Fruit fly (Drosophila melanogaster) whole organism, prepupa: Measurements from ENCODE around the gene CG14285.
A peak's percentile ranks its signal among the peaks of the same experiment; 100 is the strongest.

Experiments used
- CG10669 ChIP-seq: fragments of 200-800 bp; sonication (Bioruptor generic); optimal IDR thresholded peaks from 3 replicates; lab custom pipeline; 2018; ENCODE audit warnings: missing biosample characterization, mild to moderate bottlenecking, missing genetic modification characterization, moderate library complexity
- CG11294 ChIP-seq: fragments of 200-800 bp; sonication (Bioruptor generic); IDR thresholded peaks from 2 replicates; pipeline ENCODE4 v1.3.6; 2022; ENCODE audit warnings: missing biosample characterization, missing genetic modification characterization
- CG11902 ChIP-seq: fragments of 200-800 bp; sonication (Bioruptor generic); optimal IDR thresholded peaks from 3 replicates; lab custom pipeline; 2016; ENCODE audit warnings: missing biosample characterization, missing genetic modification characterization
- CG15336 ChIP-seq: fragments of 200-800 bp; sonication (Bioruptor generic); IDR thresholded peaks from 2 replicates; pipeline ENCODE4 v1.3.6; 2022; ENCODE audit warnings: missing biosample characterization, missing genetic modification characterization
- CG1621 ChIP-seq: fragments of 200-800 bp; sonication (Bioruptor generic); optimal IDR thresholded peaks from 3 replicates; lab custom pipeline; 2018; ENCODE audit warnings: missing biosample characterization, mild to moderate bottlenecking, missing genetic modification characterization
- CG32006 ChIP-seq: fragments of 200-800 bp; sonication (Bioruptor generic); optimal IDR thresholded peaks from 3 replicates; lab custom pipeline; 2017; ENCODE audit warnings: missing biosample characterization, mild to moderate bottlenecking, missing genetic modification characterization
- CG3919 ChIP-seq: fragments of 200-800 bp; sonication (Bioruptor generic); optimal IDR thresholded peaks from 3 replicates; lab custom pipeline; 2016; ENCODE audit warnings: missing biosample characterization, missing genetic modification characterization
- CG4318 ChIP-seq: fragments of 200-800 bp; sonication (Bioruptor generic); optimal IDR thresholded peaks from 3 replicates; lab custom pipeline; 2017; ENCODE audit warnings: missing biosample characterization, mild to moderate bottlenecking, missing genetic modification characterization
- CG6163 ChIP-seq: fragments of 200-800 bp; sonication (Bioruptor generic); IDR thresholded peaks from 3 replicates; pipeline ENCODE4 v1.3.6; 2022; ENCODE audit warnings: missing biosample characterization, missing genetic modification characterization
- CG6808 ChIP-seq: fragments of 200-800 bp; sonication (Bioruptor generic); optimal IDR thresholded peaks from 3 replicates; lab custom pipeline; 2017; ENCODE audit warnings: missing biosample characterization, missing genetic modification characterization, mild to moderate bottlenecking, moderate library complexity, missing genetic modification reagents
- CG8119 ChIP-seq: fragments of 200-800 bp; sonication (Bioruptor generic); IDR thresholded peaks from 3 replicates; pipeline ENCODE4 v1.3.6; 2022; ENCODE audit warnings: missing biosample characterization, missing genetic modification characterization
- CG8319 ChIP-seq: fragments of 200-800 bp; sonication (Bioruptor generic); optimal IDR thresholded peaks from 3 replicates; lab custom pipeline; 2016; ENCODE audit warnings: missing biosample characterization, missing genetic modification characterization
- CG8632 ChIP-seq: fragments of 200-800 bp; sonication (Bioruptor generic); optimal IDR thresholded peaks from 3 replicates; lab custom pipeline; 2016; ENCODE audit warnings: missing biosample characterization, missing genetic modification characterization
- CG9139 ChIP-seq: fragments of 200-800 bp; sonication (Bioruptor generic); optimal IDR thresholded peaks from 3 replicates; lab custom pipeline; 2017; ENCODE audit warnings: missing biosample characterization, mild to moderate bottlenecking, missing genetic modification characterization
- Eip78C ChIP-seq: fragments of 200-800 bp; sonication (Bioruptor generic); peaks from one replicate; lab custom pipeline; 2016; ENCODE audit warnings: missing biosample characterization, missing genetic modification characterization
- Ets96B ChIP-seq: fragments of 200-800 bp; optimal IDR thresholded peaks from 2 replicates; lab custom pipeline; 2019; ENCODE audit warnings: missing biosample characterization, mild to moderate bottlenecking, missing genetic modification characterization, moderate library complexity
- Gug ChIP-seq: fragments of 200-800 bp; sonication (Bioruptor generic); IDR thresholded peaks from 2 replicates; pipeline ENCODE4 v1.3.6; 2022; ENCODE audit warnings: missing biosample characterization, missing genetic modification characterization
- Hr38 ChIP-seq: sonication (Bioruptor generic); optimal IDR thresholded peaks from 2 replicates; lab custom pipeline; 2016; ENCODE audit warnings: missing biosample characterization, missing genetic modification characterization
- Hr4 ChIP-seq: fragments of 200-800 bp; sonication (Bioruptor generic); optimal IDR thresholded peaks from 3 replicates; lab custom pipeline; 2016; ENCODE audit warnings: missing biosample characterization, missing genetic modification characterization
- Lpt ChIP-seq: fragments of 200-800 bp; sonication (Bioruptor generic); optimal IDR thresholded peaks from 3 replicates; lab custom pipeline; 2016; ENCODE audit warnings: missing biosample characterization, missing genetic modification characterization
- Met ChIP-seq: fragments of 200-800 bp; sonication (Bioruptor generic); optimal IDR thresholded peaks from 3 replicates; lab custom pipeline; 2016; ENCODE audit warnings: missing biosample characterization, missing genetic modification characterization
- OdsH ChIP-seq: fragments of 200-800 bp; sonication (Bioruptor generic); optimal IDR thresholded peaks from 3 replicates; lab custom pipeline; 2016; ENCODE audit warnings: missing biosample characterization, missing genetic modification characterization
- Sox14 ChIP-seq: fragments of 200-800 bp; sonication (Bioruptor generic); optimal IDR thresholded peaks from 3 replicates; lab custom pipeline; 2016; ENCODE audit warnings: missing biosample characterization, missing genetic modification characterization
- achi ChIP-seq: fragments of 200-800 bp; sonication (Bioruptor generic); optimal IDR thresholded peaks from 3 replicates; lab custom pipeline; 2016; ENCODE audit warnings: missing biosample characterization, missing genetic modification characterization
- cyc ChIP-seq: fragments of 200-800 bp; sonication (Bioruptor generic); optimal IDR thresholded peaks from 3 replicates; lab custom pipeline; 2016; ENCODE audit warnings: missing biosample characterization, missing genetic modification characterization
- dsx ChIP-seq: fragments of 200-800 bp; optimal IDR thresholded peaks from 3 replicates; lab custom pipeline; 2019; ENCODE audit warnings: missing biosample characterization, mild to moderate bottlenecking, missing genetic modification characterization, moderate library complexity; ENCODE audit not compliant: poor library complexity, severe bottlenecking
- eg ChIP-seq: fragments of 200-800 bp; sonication (Bioruptor generic); IDR thresholded peaks from 3 replicates; pipeline ENCODE4 v1.3.6; 2022; ENCODE audit warnings: missing biosample characterization, missing genetic modification characterization
- esn ChIP-seq: fragments of 200-800 bp; sonication (Bioruptor generic); optimal IDR thresholded peaks from 2 replicates; lab custom pipeline; 2016; ENCODE audit warnings: missing biosample characterization, mild to moderate bottlenecking, missing genetic modification characterization, moderate library complexity
- fd59A ChIP-seq: fragments of 200-800 bp; sonication (Bioruptor generic); optimal IDR thresholded peaks from 2 replicates; lab custom pipeline; 2017; ENCODE audit warnings: missing biosample characterization, mild to moderate bottlenecking, missing genetic modification characterization, missing genetic modification reagents
- net ChIP-seq: fragments of 200-800 bp; sonication (Bioruptor generic); optimal IDR thresholded peaks from 3 replicates; lab custom pipeline; 2016; ENCODE audit warnings: missing biosample characterization, missing genetic modification characterization
- pdm3 ChIP-seq: fragments of 200-800 bp; sonication (Bioruptor generic); optimal IDR thresholded peaks from 3 replicates; lab custom pipeline; 2016; ENCODE audit warnings: missing biosample characterization, missing genetic modification characterization
- salr ChIP-seq, 2 experiments: fragments of 200-800 bp; sonication (Bioruptor generic); optimal IDR thresholded peaks; 3 replicates each; lab custom pipeline; 2016 to 2018; ENCODE audit warnings: missing biosample characterization in 2 of 2, missing genetic modification characterization in 2 of 2, mild to moderate bottlenecking in 1 of 2
- ss ChIP-seq, 2 experiments: fragments of 200-800 bp; sonication (Bioruptor generic); optimal IDR thresholded peaks; 2 replicates in 1 of 2; 3 replicates in 1 of 2; lab custom pipeline; 2017 to 2018; ENCODE audit warnings: mild to moderate bottlenecking in 2 of 2, missing biosample characterization in 2 of 2, missing genetic modification characterization in 2 of 2, moderate library complexity in 1 of 2
- topi ChIP-seq: fragments of 200-800 bp; sonication (Bioruptor generic); optimal IDR thresholded peaks from 3 replicates; lab custom pipeline; 2016; ENCODE audit warnings: missing biosample characterization, missing genetic modification characterization

Gene CG14285

dm6 chr3R:19014742-19015422 is 10.0 kb upstream of the CG14285 start:
- peak; percentile 23 for TF ChIP-seq Hr4 (GFP tag; lab: Kevin White, UChicago)
- TF ChIP-seq CG3919, result peak; percentile 31
- TF ChIP-seq CG6163 (GFP tag; lab: Robert Waterston, UW), result peak; percentile 64
- TF ChIP-seq topi, result peak; percentile 7
- TF ChIP-seq Met (GFP tag; lab: Kevin White, UChicago), result peak; percentile 7
- no peak for TF ChIP-seq Sox14
- peak; percentile 67; the same call in 1 of the 2 replicates for TF ChIP-seq Gug (GFP tag; lab: Robert Waterston, UW)
- TF ChIP-seq Ets96B (tag; lab: Kevin White, UChicago), result peak; percentile 11
- no peak for TF ChIP-seq cyc (GFP tag; lab: Kevin White, UChicago)
- peak; percentile 40 for TF ChIP-seq OdsH (GFP tag; lab: Kevin White, UChicago)
- peak; percentile 70; the same call in 2 of the 3 replicates for TF ChIP-seq eg (GFP tag; lab: Robert Waterston, UW)
- peak; percentile 7 for TF ChIP-seq pdm3
- peak; percentile 38 for TF ChIP-seq esn
- no peak for TF ChIP-seq CG8319 (GFP tag; lab: Kevin White, UChicago)
- TF ChIP-seq dsx (GFP tag; lab: Kevin White, UChicago), result no peak
- TF ChIP-seq CG11294 (GFP tag; lab: Robert Waterston, UW), result 0 out of 2 replicates have a peak, but pooled peaks have one; percentile 18
- TF ChIP-seq CG8119 (GFP tag; lab: Robert Waterston, UW), result peak; percentile 35; the same call in 1 of the 3 replicates
- TF ChIP-seq CG32006, result peak; percentile 49
- TF ChIP-seq net, result peak; percentile 28
- peak; percentile 33 for TF ChIP-seq achi
- peak; percentile 1 for TF ChIP-seq CG8632 (GFP tag; lab: Kevin White, UChicago)
- TF ChIP-seq CG15336 (GFP tag; lab: Robert Waterston, UW), result peak; percentile 68; the same call in 1 of the 2 replicates
- no peak for TF ChIP-seq ss (GFP tag; optimal IDR thresholded peaks at IDR 0.05; lab: Kevin White, UChicago)
- TF ChIP-seq Eip78C (GFP tag; lab: Kevin White, UChicago), result peak; percentile 78

- TF ChIP-seq CG4318, result no peak
- TF ChIP-seq ss (GFP tag; optimal IDR thresholded peaks at IDR 0.05; lab: Kevin White, UChicago), result no peak
- no peak for TF ChIP-seq dsx (GFP tag; lab: Kevin White, UChicago)
- TF ChIP-seq achi, result no peak
- TF ChIP-seq CG11902 (GFP tag; lab: Kevin White, UChicago), result no peak
- TF ChIP-seq fd59A (GFP tag; lab: Kevin White, UChicago), result no peak
- TF ChIP-seq Hr4 (GFP tag; lab: Kevin White, UChicago), result no peak
- TF ChIP-seq salr (GFP tag; optimal IDR thresholded peaks at IDR 0.05; lab: Kevin White, UChicago), result no peak
- no peak for TF ChIP-seq Lpt (GFP tag; lab: Kevin White, UChicago)
- no peak for TF ChIP-seq CG9139 (GFP tag; lab: Kevin White, UChicago)
- TF ChIP-seq CG10669 (GFP tag; lab: Kevin White, UChicago), result no peak
- TF ChIP-seq CG32006, result no peak
- no peak for TF ChIP-seq CG8632 (GFP tag; lab: Kevin White, UChicago)
- TF ChIP-seq cyc (GFP tag; lab: Kevin White, UChicago), result no peak
- no peak for TF ChIP-seq CG8119 (GFP tag; lab: Robert Waterston, UW)
- no peak for TF ChIP-seq Hr38 (GFP tag; lab: Kevin White, UChicago)
- TF ChIP-seq CG6808 (GFP tag; lab: Kevin White, UChicago), result no peak
- no peak for TF ChIP-seq CG1621 (tag; lab: Kevin White, UChicago)
Observed at dm6 chr3R:19015423-19015810, 9.5 kb upstream of the CG14285 start.

- no peak for TF ChIP-seq Hr38 (GFP tag; lab: Kevin White, UChicago)
- TF ChIP-seq Eip78C (GFP tag; lab: Kevin White, UChicago), result peak; percentile 39
- TF ChIP-seq ss (GFP tag; optimal IDR thresholded peaks at IDR 0.05; lab: Kevin White, UChicago), result peak in 1 of 2 experiments; percentile 11
- TF ChIP-seq, all 60 proteins: peak for 2
Observed at dm6 chr3R:19017318-19018043, 7.4 kb upstream of the CG14285 start.
